Fruit fly (Drosophila melanogaster): ENCODE results near the gene Hus1-like.

Gene Hus1-like

dm6 chr3R:4806318-4806757 lies 5.6 kb downstream of the Hus1-like start (continued):
- peak; percentile 42 for TF ChIP-seq ewg (GFP tag; optimal IDR thresholded peaks at IDR 0.05)
- peak; percentile 35 for TF ChIP-seq CG8388 (GFP tag; optimal IDR thresholded peaks at IDR 0.05)
- peak; percentile 85 for TF ChIP-seq seq (GFP tag; IDR thresholded peaks at IDR 0.05)
- TF ChIP-seq CG9609 (GFP tag; optimal IDR thresholded peaks at IDR 0.05): peak; percentile 32
- TF ChIP-seq Antp (GFP tag; optimal IDR thresholded peaks at IDR 0.05): peak; percentile 7
- peak; percentile 82 for TF ChIP-seq Asciz (GFP tag; optimal IDR thresholded peaks at IDR 0.05)
- no peak for TF ChIP-seq p53 (GFP tag; optimal IDR thresholded peaks at IDR 0.05)
- TF ChIP-seq Atf-2 (GFP tag; optimal IDR thresholded peaks at IDR 0.05): peak; percentile 35
- peak; percentile 73 for TF ChIP-seq caup (GFP tag; optimal IDR thresholded peaks at IDR 0.05; ENCODE audit: severe bottlenecking)
- no peak for TF ChIP-seq CG8765 (GFP tag; IDR thresholded peaks at IDR 0.05)
- TF ChIP-seq wor (GFP tag; IDR thresholded peaks at IDR 0.05): no peak
- no peak for TF ChIP-seq CG12744 (GFP tag; optimal IDR thresholded peaks at IDR 0.05)
- TF ChIP-seq luna (GFP tag; optimal IDR thresholded peaks at IDR 0.05): no peak
- TF ChIP-seq Side (GFP tag; optimal IDR thresholded peaks at IDR 0.05): peak; percentile 46
- peak; percentile 29 for TF ChIP-seq Bteb2 (GFP tag; optimal IDR thresholded peaks at IDR 0.05)
- peak; percentile 68; the same call in 1 of the 2 replicates for TF ChIP-seq sim (GFP tag; IDR thresholded peaks at IDR 0.05)
- peak; percentile 71 for TF ChIP-seq ac (GFP tag; optimal IDR thresholded peaks at IDR 0.05)
- TF ChIP-seq lbe (GFP tag; optimal IDR thresholded peaks at IDR 0.05): peak; percentile 38
- no peak for TF ChIP-seq CG14667 (GFP tag; IDR thresholded peaks at IDR 0.05)
- TF ChIP-seq CG10209 (GFP tag; optimal IDR thresholded peaks at IDR 0.05): peak; percentile 74
- no peak for TF ChIP-seq D19B (GFP tag; optimal IDR thresholded peaks at IDR 0.05)
- peak; percentile 27 for TF ChIP-seq CG2712 (tag; optimal IDR thresholded peaks at IDR 0.05)
- TF ChIP-seq zen2 (GFP tag; IDR thresholded peaks at IDR 0.05; ENCODE audit: partially characterized antibody): no peak
- peak; percentile 1 for TF ChIP-seq CG12155 (GFP tag; optimal IDR thresholded peaks at IDR 0.05)
- TF ChIP-seq yki (optimal IDR thresholded peaks at IDR 0.05): peak; percentile 53
- TF ChIP-seq mam (GFP tag; optimal IDR thresholded peaks at IDR 0.05): no peak
- no peak for TF ChIP-seq CG3838 (GFP tag; optimal IDR thresholded peaks at IDR 0.05)
- peak; percentile 57; the same call in 1 of the 2 replicates for TF ChIP-seq stc (GFP tag; IDR thresholded peaks at IDR 0.05)
- TF ChIP-seq lmd (GFP tag; IDR thresholded peaks at IDR 0.05): no peak
- TF ChIP-seq CG4707 (GFP tag; optimal IDR thresholded peaks at IDR 0.05): peak; percentile 77
- no peak for TF ChIP-seq CG10366 (GFP tag; IDR thresholded peaks at IDR 0.05)
- TF ChIP-seq ken (GFP tag; IDR thresholded peaks at IDR 0.05): no peak
- no peak for TF ChIP-seq CG7372 (GFP tag; IDR thresholded peaks at IDR 0.05)
- TF ChIP-seq lola (GFP tag; optimal IDR thresholded peaks at IDR 0.05): peak in 1 of 3 experiments; percentile 34
- peak; percentile 66 for TF ChIP-seq her (GFP tag; optimal IDR thresholded peaks at IDR 0.05)
- TF ChIP-seq h (optimal IDR thresholded peaks at IDR 0.05): no peak
- peak; percentile 72 for TF ChIP-seq Camta (GFP tag; optimal IDR thresholded peaks at IDR 0.05)
- peak; percentile 75 for TF ChIP-seq CG15514 (GFP tag; optimal IDR thresholded peaks at IDR 0.05)
- TF ChIP-seq da (GFP tag; optimal IDR thresholded peaks at IDR 0.05): no peak
- no peak for TF ChIP-seq CG13894 (tag; optimal IDR thresholded peaks at IDR 0.05)
- TF ChIP-seq bigmax (GFP tag; optimal IDR thresholded peaks at IDR 0.05): no peak
- no peak for TF ChIP-seq sd (tag; optimal IDR thresholded peaks at IDR 0.05)
- peak; percentile 16; the same call in 1 of the 2 replicates for TF ChIP-seq unc-4 (GFP tag; IDR thresholded peaks at IDR 0.05; ENCODE audit: partially characterized antibody)
- TF ChIP-seq CG10267 (tag; optimal IDR thresholded peaks at IDR 0.05): peak; percentile 30
- peak; percentile 35 for TF ChIP-seq D19A (tag; optimal IDR thresholded peaks at IDR 0.05)
- no peak for TF ChIP-seq Hr78 (GFP tag; optimal IDR thresholded peaks at IDR 0.05)
- peak; percentile 13 for TF ChIP-seq tup (GFP tag; optimal IDR thresholded peaks at IDR 0.05)
- peak; percentile 91 for TF ChIP-seq CG3407 (GFP tag; optimal IDR thresholded peaks at IDR 0.05)
- TF ChIP-seq CG3163 (GFP tag; optimal IDR thresholded peaks at IDR 0.05): peak; percentile 63
- TF ChIP-seq Optix (GFP tag; IDR thresholded peaks at IDR 0.05): no peak
- TF ChIP-seq HmgZ (tag; optimal IDR thresholded peaks at IDR 0.05): peak; percentile 42
